Fruit fly (Drosophila melanogaster): ENCODE results near the gene Hrb87F.

The Hrb87F gene

DNA sequence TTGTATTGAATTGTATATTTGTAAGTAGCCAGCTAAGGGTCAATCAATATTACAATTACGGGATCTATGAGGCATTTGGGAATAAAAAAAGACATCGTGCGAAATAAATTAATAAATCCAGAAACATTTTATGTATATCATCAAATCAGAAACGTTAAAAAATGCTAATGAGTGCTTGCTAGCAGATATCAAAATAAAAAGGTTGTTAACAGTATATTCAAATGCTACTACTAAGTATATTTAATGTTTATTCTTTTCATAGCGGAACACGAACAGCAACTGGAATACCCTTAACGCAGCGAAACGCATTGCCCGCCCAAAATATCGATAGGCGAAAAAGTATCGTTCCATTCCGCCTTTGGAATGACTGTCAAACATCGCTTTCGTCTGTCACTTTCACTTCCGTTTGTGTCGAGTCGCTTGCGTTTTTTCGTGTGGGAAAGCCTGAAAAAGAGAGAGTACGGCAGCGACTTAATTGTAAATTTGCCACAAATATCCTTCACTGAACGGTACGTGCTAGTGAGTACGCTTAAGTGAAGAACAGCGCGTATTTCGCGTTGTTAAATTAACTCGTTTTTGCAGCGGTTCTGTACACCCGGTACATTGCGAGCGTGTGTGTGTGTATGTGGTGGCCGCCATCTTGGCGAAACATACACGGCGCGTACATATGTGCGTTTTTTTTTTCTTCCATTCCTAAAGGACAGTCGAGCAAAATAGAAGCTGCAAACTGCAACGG is 761 bp upstream of the Hrb87F start, which contains the start of gene B52 (continued):
- TF ChIP-seq CG43689 (GFP tag; IDR thresholded peaks at IDR 0.05), result no peak
- peak; percentile 80 for TF ChIP-seq dm (GFP tag; optimal IDR thresholded peaks at IDR 0.05)
- peak; percentile 15 for TF ChIP-seq Dp (GFP tag; optimal IDR thresholded peaks at IDR 0.05)
- peak; percentile 21 for TF ChIP-seq CG7786 (GFP tag; optimal IDR thresholded peaks at IDR 0.05)
- no peak for TF ChIP-seq CTCF (GFP tag; optimal IDR thresholded peaks at IDR 0.05)
- peak; percentile 42 for TF ChIP-seq Spps (tag; optimal IDR thresholded peaks at IDR 0.05)
- no peak for TF ChIP-seq CG16815 (GFP tag; optimal IDR thresholded peaks at IDR 0.05)
- TF ChIP-seq ems (GFP tag; optimal IDR thresholded peaks at IDR 0.05), result peak; percentile 51
- no peak for TF ChIP-seq ato (GFP tag; IDR thresholded peaks at IDR 0.05; ENCODE audit: partially characterized antibody)
- no peak for TF ChIP-seq lov (optimal IDR thresholded peaks at IDR 0.05)
- TF ChIP-seq lov (GFP tag; IDR thresholded peaks at IDR 0.05), result peak; percentile 69; the same call in 1 of the 3 replicates
- TF ChIP-seq CG2202 (tag; optimal IDR thresholded peaks at IDR 0.05), result peak; percentile 39
- TF ChIP-seq CG32767 (GFP tag; IDR thresholded peaks at IDR 0.05), result peak; percentile 94
- no peak for TF ChIP-seq sug (tag; optimal IDR thresholded peaks at IDR 0.05)
- no peak for TF ChIP-seq Lim3 (GFP tag; IDR thresholded peaks at IDR 0.05)
- TF ChIP-seq Dref (GFP tag; IDR thresholded peaks at IDR 0.05), result peak; percentile 80
- TF ChIP-seq NK7.1 (GFP tag; optimal IDR thresholded peaks at IDR 0.05), result no peak
- peak; percentile 70 for TF ChIP-seq kah (GFP tag; optimal IDR thresholded peaks at IDR 0.05)
- TF ChIP-seq CG12942 (GFP tag; optimal IDR thresholded peaks at IDR 0.05), result no peak
- TF ChIP-seq esg (GFP tag; conservative IDR thresholded peaks at IDR 0.05), result peak; percentile 59
- TF ChIP-seq C15 (GFP tag; IDR thresholded peaks at IDR 0.05), result 0 out of 3 replicates have a peak, but pooled peaks have one; percentile 49
- peak; percentile 43; the same call in 1 of the 2 replicates for TF ChIP-seq CG3847 (GFP tag; IDR thresholded peaks at IDR 0.05)
- peak; percentile 62 for TF ChIP-seq Sox100B (GFP tag; optimal IDR thresholded peaks at IDR 0.05)
- peak; percentile 41; the same call in 1 of the 2 replicates for TF ChIP-seq CG42726 (GFP tag; IDR thresholded peaks at IDR 0.05; ENCODE audit: partially characterized antibody)
- TF ChIP-seq CG6654 (GFP tag; optimal IDR thresholded peaks at IDR 0.05), result no peak
- peak; percentile 68 for TF ChIP-seq CG9727 (GFP tag; optimal IDR thresholded peaks at IDR 0.05)
- TF ChIP-seq CG15073 (GFP tag; optimal IDR thresholded peaks at IDR 0.05), result no peak
- TF ChIP-seq Abd-B (GFP tag; optimal IDR thresholded peaks at IDR 0.05), result peak; percentile 10
- TF ChIP-seq Dip2 (GFP tag; IDR thresholded peaks at IDR 0.05), result no peak
- TF ChIP-seq Hey (tag; optimal IDR thresholded peaks at IDR 0.05), result peak; percentile 70
- no peak for TF ChIP-seq toy (GFP tag; IDR thresholded peaks at IDR 0.05)
- no peak for TF ChIP-seq kay (GFP tag; optimal IDR thresholded peaks at IDR 0.05)
- peak; percentile 88 for TF ChIP-seq mirr (GFP tag; optimal IDR thresholded peaks at IDR 0.05)
- TF ChIP-seq unc-4 (GFP tag; IDR thresholded peaks at IDR 0.05; ENCODE audit: partially characterized antibody), result peak; percentile 45; the same call in 1 of the 2 replicates
- TF ChIP-seq zf30C (GFP tag; optimal IDR thresholded peaks at IDR 0.05), result peak; percentile 20
- TF ChIP-seq seq (GFP tag; IDR thresholded peaks at IDR 0.05), result peak; percentile 48; the same call in 1 of the 2 replicates
- no peak for TF ChIP-seq tup (GFP tag; optimal IDR thresholded peaks at IDR 0.05)
- peak; percentile 55; the same call in 1 of the 2 replicates for TF ChIP-seq Bgb (GFP tag; IDR thresholded peaks at IDR 0.05; ENCODE audit: partially characterized antibody)
- peak; percentile 39 for TF ChIP-seq HLH3B (GFP tag; IDR thresholded peaks at IDR 0.05)
- TF ChIP-seq CG12219 (GFP tag; optimal IDR thresholded peaks at IDR 0.05), result peak; percentile 62
- TF ChIP-seq CG7963 (GFP tag; IDR thresholded peaks at IDR 0.05; ENCODE audit: partially characterized antibody), result 0 out of 3 replicates have a peak, but pooled peaks have one; percentile 28
- TF ChIP-seq zfh2 (GFP tag; optimal IDR thresholded peaks at IDR 0.05), result peak; percentile 53
- peak; percentile 27 for TF ChIP-seq Hr3 (GFP tag; optimal IDR thresholded peaks at IDR 0.05)
- TF ChIP-seq Awh (GFP tag; IDR thresholded peaks at IDR 0.05), result peak; percentile 64
- peak; percentile 97 for TF ChIP-seq Med (GFP tag)
- no peak; the same call in none of the 2 replicates for TF ChIP-seq CG14014 (GFP tag; IDR thresholded peaks at IDR 0.05)
- peak; percentile 28; the same call in 2 of the 3 replicates for TF ChIP-seq B-H1 (GFP tag; IDR thresholded peaks at IDR 0.05)
- peak; percentile 48 for TF ChIP-seq CG9609 (GFP tag; optimal IDR thresholded peaks at IDR 0.05)
- peak in 1 of 2 experiments; percentile 35 for TF ChIP-seq Pdp1 (GFP tag; optimal IDR thresholded peaks at IDR 0.05)
- peak; percentile 52; the same call in 2 of the 3 replicates for TF ChIP-seq HLH4C (GFP tag; IDR thresholded peaks at IDR 0.05; ENCODE audit: partially characterized antibody)
